Fruit fly (Drosophila melanogaster): ENCODE measurements around the gene mRpS2.

DNA sequence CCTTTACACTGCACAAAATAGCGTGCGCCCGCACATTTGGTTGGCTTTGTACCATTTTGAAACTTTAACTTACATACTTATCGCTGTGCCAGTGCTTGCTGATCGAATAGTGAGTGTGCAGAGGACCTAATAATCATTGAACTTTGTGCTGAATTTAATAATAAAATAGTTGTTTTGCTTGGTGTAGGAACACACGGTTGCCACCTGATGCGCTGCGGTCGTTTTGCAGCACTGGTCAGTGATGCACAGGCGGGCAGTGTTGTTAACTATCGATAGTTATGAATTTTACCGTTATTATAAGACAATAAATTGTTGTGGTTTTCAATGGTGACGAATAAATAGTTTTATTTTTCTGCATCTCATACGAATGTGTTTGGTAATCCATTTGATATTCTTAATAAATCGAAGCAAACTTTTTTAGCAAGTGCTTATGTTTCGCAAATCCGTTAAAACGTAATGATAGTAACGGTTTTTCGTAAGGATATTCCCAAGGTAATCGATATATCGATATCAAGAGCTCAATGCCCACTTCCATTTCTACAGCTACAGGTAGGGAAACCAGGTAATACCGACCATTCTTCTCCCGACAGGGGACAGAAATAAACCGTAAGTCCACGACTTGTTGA, 12.3 kb downstream of the mRpS2 start, which contains the start of the genes tank and CG12194:
- peak; percentile 53 for TF ChIP-seq CG9705 (GFP tag; optimal IDR thresholded peaks at IDR 0.05)
- TF ChIP-seq psq (GFP tag; optimal IDR thresholded peaks at IDR 0.05), result peak; percentile 93
- TF ChIP-seq Hnf4 (GFP tag; optimal IDR thresholded peaks at IDR 0.05), result peak; percentile 98
- TF ChIP-seq lola (GFP tag; optimal IDR thresholded peaks at IDR 0.05), result no peak
- peak; percentile 94 to 99 for TF ChIP-seq foxo (GFP tag; optimal IDR thresholded peaks at IDR 0.05)
- TF ChIP-seq h (GFP tag; optimal IDR thresholded peaks at IDR 0.05), result peak; percentile 98
- TF ChIP-seq br (GFP tag; optimal IDR thresholded peaks at IDR 0.05), result peak; percentile 98
- TF ChIP-seq OdsH (GFP tag; optimal IDR thresholded peaks at IDR 0.05), result peak; percentile 97
- TF ChIP-seq fru (GFP tag; optimal IDR thresholded peaks at IDR 0.05), result peak; percentile 97
- peak; percentile 61 for TF ChIP-seq Myc (optimal IDR thresholded peaks at IDR 0.05)
- peak; percentile 87 for TF ChIP-seq GATAd (GFP tag; optimal IDR thresholded peaks at IDR 0.05)
- no peak for TF ChIP-seq dl (GFP tag; optimal IDR thresholded peaks at IDR 0.05; ENCODE audit: insufficient read depth in 1 of 2, partially characterized antibody in 2 of 2)
- TF ChIP-seq usp (GFP tag; optimal IDR thresholded peaks at IDR 0.05), result no peak
